Worm (Caenorhabditis elegans) whole organism, L1 larva: Measurements from ENCODE around the gene F32D8.13.

Experiments used
- C16A3.4 ChIP-seq: fragments of 150-350 bp; optimal IDR thresholded peaks from 2 replicates; lab custom pipeline; 2014; ENCODE audit warnings: missing biosample characterization, missing genetic modification characterization
- alr-1 ChIP-seq: fragments of 200-800 bp; sonication (Bioruptor generic); optimal IDR thresholded peaks from 2 replicates; lab custom pipeline; 2018; ENCODE audit warnings: borderline replicate concordance, mild to moderate bottlenecking, missing genetic modification characterization, missing compliant biosample characterization
- ceh-90 ChIP-seq: sonication (generic microtip); optimal IDR thresholded peaks from 2 replicates; lab custom pipeline; 2016; ENCODE audit warnings: missing genetic modification characterization, missing compliant biosample characterization
- dpl-1 ChIP-seq, 3 experiments: fragments of 150-350 bp in 2 of 3; sonication (generic microtip) in 1 of 3; optimal IDR thresholded peaks; 2 replicates each; lab custom pipeline; 2014 to 2017; ENCODE audit warnings: missing biosample characterization in 3 of 3, missing genetic modification characterization in 3 of 3, missing genetic modification reagents in 3 of 3
- efl-1 ChIP-seq, 4 experiments: fragments of 150-350 bp; optimal IDR thresholded peaks in 3 of 4; peaks in 1 of 4; 1 replicate in 1 of 4; 2 replicates in 3 of 4; lab custom pipeline; 2014; ENCODE audit warnings: missing biosample characterization in 2 of 4, missing genetic modification characterization in 2 of 4, missing genetic modification reagents in 2 of 4
- egl-13 ChIP-seq: sonication (generic microtip); optimal IDR thresholded peaks from 2 replicates; lab custom pipeline; 2016; ENCODE audit warnings: missing genotype, missing genetic modification reagents, missing genetic modification characterization, missing compliant biosample characterization
- elt-2 ChIP-seq: sonication (generic microtip); optimal IDR thresholded peaks from 2 replicates; lab custom pipeline; 2016; ENCODE audit warnings: missing genetic modification characterization, mild to moderate bottlenecking, inconsistent platforms, missing compliant biosample characterization, missing genetic modification reagents
- fkh-10 ChIP-seq: sonication (generic microtip); optimal IDR thresholded peaks from 2 replicates; lab custom pipeline; 2017; ENCODE audit warnings: missing biosample characterization, missing genetic modification reagents, missing genetic modification characterization
- fkh-8 ChIP-seq: sonication (generic microtip); optimal IDR thresholded peaks from 2 replicates; lab custom pipeline; 2016; ENCODE audit warnings: mild to moderate bottlenecking, missing genetic modification characterization, missing compliant biosample characterization
- fos-1 ChIP-seq: fragments of 150-350 bp; optimal IDR thresholded peaks from 2 replicates; lab custom pipeline; 2014; ENCODE audit warnings: missing biosample characterization, missing genetic modification characterization
- hlh-4 ChIP-seq: sonication (generic microtip); optimal IDR thresholded peaks from 2 replicates; lab custom pipeline; 2016; ENCODE audit warnings: mild to moderate bottlenecking, missing genetic modification characterization, missing compliant biosample characterization
- isw-1 ChIP-seq: fragments of 200-800 bp; sonication (Bioruptor generic); IDR thresholded peaks from 2 replicates; pipeline ENCODE4 v1.3.6; 2022; ENCODE audit warnings: missing genetic modification characterization, missing compliant biosample characterization
- jun-1 ChIP-seq: fragments of 150-350 bp; optimal IDR thresholded peaks from 2 replicates; lab custom pipeline; 2014; ENCODE audit warnings: missing biosample characterization, missing genetic modification reagents, missing genetic modification characterization
- lin-14 ChIP-seq: fragments of 200-800 bp; sonication (Bioruptor generic); optimal IDR thresholded peaks from 2 replicates; lab custom pipeline; 2018; ENCODE audit warnings: mild to moderate bottlenecking, missing genetic modification characterization, moderate library complexity, missing compliant biosample characterization
- lin-35 ChIP-seq, 2 experiments: fragments of 150-350 bp; optimal IDR thresholded peaks; 2 replicates each; lab custom pipeline; 2014; ENCODE audit warnings: missing biosample characterization in 2 of 2, missing genetic modification characterization in 2 of 2, missing genetic modification reagents in 2 of 2
- mef-2 ChIP-seq: fragments of 150-350 bp; optimal IDR thresholded peaks from 2 replicates; lab custom pipeline; 2014; ENCODE audit warnings: missing biosample characterization, missing genetic modification characterization
- nhr-19 ChIP-seq: fragments of 200-800 bp; sonication (Bioruptor generic); conservative IDR thresholded peaks from 2 replicates; pipeline ENCODE4 v1.3.6; 2022; ENCODE audit warnings: missing genetic modification characterization, missing compliant biosample characterization
- nhr-20 ChIP-seq: sonication (generic microtip); optimal IDR thresholded peaks from 2 replicates; lab custom pipeline; 2016; ENCODE audit warnings: mild to moderate bottlenecking, missing genetic modification characterization, missing compliant biosample characterization
- nhr-47 ChIP-seq: sonication (generic microtip); optimal IDR thresholded peaks from 2 replicates; lab custom pipeline; 2016; ENCODE audit warnings: mild to moderate bottlenecking, missing genetic modification characterization, moderate library complexity, missing compliant biosample characterization
- nhr-71 ChIP-seq: sonication (generic microtip); optimal IDR thresholded peaks from 2 replicates; lab custom pipeline; 2016; ENCODE audit warnings: mild to moderate bottlenecking, missing genetic modification characterization, moderate library complexity, missing compliant biosample characterization
- pag-3 ChIP-seq: sonication (generic microtip); optimal IDR thresholded peaks from 2 replicates; lab custom pipeline; 2017; ENCODE audit warnings: missing genetic modification characterization, mild to moderate bottlenecking, missing compliant biosample characterization, antibody characterized with exemption, borderline replicate concordance; ENCODE audit not compliant: insufficient read depth
- pax-3 ChIP-seq: fragments of 200-800 bp; sonication (Bioruptor generic); optimal IDR thresholded peaks from 2 replicates; lab custom pipeline; 2018; ENCODE audit warnings: mild to moderate bottlenecking, missing genetic modification characterization, moderate library complexity, missing compliant biosample characterization
- skn-1 ChIP-seq: fragments of 150-350 bp; optimal IDR thresholded peaks from 2 replicates; lab custom pipeline; 2014; ENCODE audit warnings: missing biosample characterization, missing genetic modification characterization
- sox-4 ChIP-seq: sonication (generic microtip); optimal IDR thresholded peaks from 2 replicates; lab custom pipeline; 2016; ENCODE audit warnings: missing genetic modification characterization, missing compliant biosample characterization
- swsn-7 ChIP-seq: sonication (generic microtip); optimal IDR thresholded peaks from 2 replicates; lab custom pipeline; 2016; ENCODE audit warnings: missing genetic modification characterization, missing compliant biosample characterization
- tbx-2 ChIP-seq: sonication (generic microtip); optimal IDR thresholded peaks from 2 replicates; lab custom pipeline; 2016; ENCODE audit warnings: missing genetic modification characterization, missing compliant biosample characterization
- tlp-1 ChIP-seq: fragments of 150-350 bp; optimal IDR thresholded peaks from 2 replicates; lab custom pipeline; 2014; ENCODE audit warnings: missing biosample characterization, missing genetic modification characterization
- unc-30 ChIP-seq: sonication (generic microtip); optimal IDR thresholded peaks from 2 replicates; lab custom pipeline; 2017; ENCODE audit warnings: missing biosample characterization, missing genetic modification characterization
- unc-86 ChIP-seq: sonication (generic microtip); optimal IDR thresholded peaks from 2 replicates; lab custom pipeline; 2016; ENCODE audit warnings: missing genetic modification characterization, missing compliant biosample characterization
- ztf-11 ChIP-seq, 2 experiments: sonication (generic microtip); optimal IDR thresholded peaks; 2 replicates each; lab custom pipeline; 2016 to 2017; ENCODE audit warnings: missing genetic modification characterization in 2 of 2, missing biosample characterization in 1 of 2, missing compliant biosample characterization in 1 of 2

F32D8.13 gene

ce11 chrV:10932411-10932810, 36.1 kb upstream of the F32D8.13 start, which contains the start of gene F58B4.5:
Gene F58B4.5 (plus strand): TSS chrV:10932693.
- peak; percentile 51 for TF ChIP-seq nhr-20 (tag; lab: Kevin White, UChicago)
- TF ChIP-seq lin-35 (GFP tag; optimal IDR thresholded peaks at IDR 0.05; lab: Kevin White, UChicago) = peak in 1 of 2 experiments; percentile 19
- no peak for TF ChIP-seq fos-1 (tag; lab: Kevin White, UChicago)
- peak; percentile 89 for TF ChIP-seq elt-2 (tag; lab: Kevin White, UChicago)
- TF ChIP-seq efl-1 (optimal IDR thresholded peaks at IDR 0.05; lab: Kevin White, UChicago) = no peak
- TF ChIP-seq efl-1 (GFP tag; optimal IDR thresholded peaks at IDR 0.05 in 1 of 2; lab: Kevin White, UChicago) = peak in 1 of 2 experiments; percentile 43

ce11 chrV:10931189-10931588, 34.8 kb upstream of the F32D8.13 start, which contains the start of gene scvp-1:
Gene scvp-1 (minus strand): TSS chrV:10931289.
- TF ChIP-seq nhr-19 (GFP tag; lab: Robert Waterston, UW) (no peak), tlp-1 (tag; lab: Kevin White, UChicago) (no peak), dpl-1 (GFP tag; optimal IDR thresholded peaks at IDR 0.05; lab: Kevin White, UChicago) (no peak), ztf-11 (tag; optimal IDR thresholded peaks at IDR 0.05; lab: Kevin White, UChicago) (no peak), egl-13 (no peak)

DNA sequence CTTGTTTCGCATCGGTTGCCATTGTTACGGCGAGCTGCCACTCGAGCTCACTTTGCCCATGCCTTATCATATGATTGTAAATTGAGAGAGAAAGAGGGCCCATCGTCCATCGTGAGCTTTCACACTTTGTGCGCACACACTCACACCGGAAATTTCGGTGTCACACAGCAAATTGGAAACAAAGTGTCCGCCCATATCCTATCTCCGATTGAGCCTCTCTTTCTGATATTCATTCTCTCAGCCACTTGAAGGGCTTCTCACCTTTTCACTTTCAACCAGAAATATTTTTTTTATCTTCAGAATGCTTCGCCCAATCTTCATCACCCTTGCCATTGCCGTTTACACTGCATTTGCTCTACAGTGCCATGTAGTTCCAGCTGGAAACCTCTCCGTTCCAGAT, 33.2 kb upstream of the F32D8.13 start, which contains the start of gene F58B4.3:
F58B4.3 (plus strand) TSS at position 301 of the 400 bp plus-strand sequence.
- TF ChIP-seq unc-30 (no peak), swsn-7 (no peak), isw-1 (GFP tag; lab: Robert Waterston, UW) (no peak), pax-3 (tag; lab: Kevin White, UChicago) (peak; percentile 31), ceh-90 (tag; lab: Kevin White, UChicago) (no peak), alr-1 (tag; lab: Kevin White, UChicago) (no peak), unc-86 (no peak), nhr-71 (tag; lab: Kevin White, UChicago) (peak; percentile 16), jun-1 (tag; lab: Kevin White, UChicago) (no peak), fkh-8 (tag; lab: Kevin White, UChicago) (peak; percentile 64)

ce11 chrV:10925658-10926057, 29.3 kb upstream of the F32D8.13 start:
- TF ChIP-seq fkh-8 (tag; lab: Kevin White, UChicago) (peak; percentile 68), sox-4 (no peak), pag-3 (tag; lab: Kevin White, UChicago) (no peak), efl-1 (optimal IDR thresholded peaks at IDR 0.05; lab: Kevin White, UChicago) (no peak), efl-1 (GFP tag; optimal IDR thresholded peaks at IDR 0.05 in 1 of 2; lab: Kevin White, UChicago) (peak in 1 of 2 experiments; percentile 15), egl-13 (no peak), hlh-4 (tag; lab: Kevin White, UChicago) (no peak), nhr-20 (tag; lab: Kevin White, UChicago) (peak; percentile 22), skn-1 (tag; lab: Kevin White, UChicago) (peak; percentile 53), lin-14 (GFP tag; lab: Kevin White, UChicago) (peak; percentile 6), nhr-71 (tag; lab: Kevin White, UChicago) (peak; percentile 57)

DNA sequence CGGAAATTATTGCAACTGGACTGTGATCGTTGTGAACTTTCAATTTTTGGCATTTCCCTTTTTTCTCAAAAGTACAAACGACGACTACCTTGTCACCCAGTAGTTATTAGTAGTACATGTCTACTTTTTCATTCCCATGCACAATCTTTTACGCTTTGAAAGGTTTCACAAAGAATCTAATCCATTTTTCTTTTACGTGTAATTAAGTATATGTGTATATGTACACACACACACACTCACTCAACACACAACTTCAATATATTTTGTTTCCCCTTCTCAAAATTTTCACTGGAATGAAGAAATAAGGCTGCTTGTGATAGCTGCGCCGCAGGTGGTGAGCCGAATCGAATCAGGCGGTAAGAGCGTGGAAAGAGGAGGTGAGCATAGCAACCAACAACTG, 28.4 kb upstream of the F32D8.13 start, which contains the start of gene F58B4.6:
F58B4.6 (plus strand) TSS at position 301 of the 400 bp plus-strand sequence.
- TF ChIP-seq nhr-47 = peak; percentile 20
- TF ChIP-seq C16A3.4 = no peak
- peak; percentile 12 for TF ChIP-seq nhr-71 (tag; lab: Kevin White, UChicago)
- TF ChIP-seq fkh-8 (tag; lab: Kevin White, UChicago) = peak; percentile 71
- no peak for TF ChIP-seq isw-1 (GFP tag; lab: Robert Waterston, UW)
- TF ChIP-seq nhr-20 (tag; lab: Kevin White, UChicago) = no peak
- TF ChIP-seq mef-2 (tag; lab: Kevin White, UChicago) = no peak
- TF ChIP-seq fkh-10 (GFP tag; lab: Kevin White, UChicago) = no peak
- TF ChIP-seq nhr-19 (GFP tag; lab: Robert Waterston, UW) = no peak
- TF ChIP-seq tbx-2 (tag; lab: Kevin White, UChicago) = no peak
- TF ChIP-seq pax-3 (tag; lab: Kevin White, UChicago) = peak; percentile 17
- TF ChIP-seq, all 84 proteins: peak for 4
